Worm (Caenorhabditis elegans): ENCODE data around the gene flap-1.
A peak's percentile ranks its signal among the peaks of the same experiment; 100 is the strongest.

Gene flap-1

DNA sequence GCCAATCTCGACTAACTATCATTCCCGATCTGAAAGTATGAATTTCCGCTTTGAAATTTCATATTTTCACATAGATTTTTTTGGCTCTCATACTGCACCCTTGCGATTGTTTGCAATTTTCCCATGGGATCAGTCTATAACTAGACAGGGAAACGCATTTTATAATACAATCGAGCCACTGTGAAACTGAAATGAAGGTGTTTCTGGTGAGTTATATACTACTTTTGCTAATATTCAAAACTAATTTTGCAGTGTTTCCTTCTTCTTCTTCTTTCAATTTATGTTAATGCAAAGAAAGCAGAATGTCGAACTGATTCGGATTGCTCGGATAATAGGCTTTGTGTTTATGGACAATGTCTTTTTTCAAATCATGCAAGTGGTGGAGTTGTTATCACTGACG, 42.7 kb downstream of the flap-1 start:
- TF ChIP-seq mbf-1 (tag; optimal IDR thresholded peaks at IDR 0.05) (no peak), lin-39 (tag; optimal IDR thresholded peaks at IDR 0.05) (no peak), zag-1 (tag; optimal IDR thresholded peaks at IDR 0.05) (no peak), skn-1 (tag; optimal IDR thresholded peaks at IDR 0.05) (no peak), elt-1 (tag; optimal IDR thresholded peaks at IDR 0.05) (no peak), unc-55 (GFP tag; optimal IDR thresholded peaks at IDR 0.05) (no peak), nhr-21 (tag; optimal IDR thresholded peaks at IDR 0.05) (no peak), nhr-77 (tag; optimal IDR thresholded peaks at IDR 0.05) (no peak), aly-2 (tag; optimal IDR thresholded peaks at IDR 0.05) (no peak), dmd-4 (tag; optimal IDR thresholded peaks at IDR 0.05) (no peak), nhr-25 (tag; optimal IDR thresholded peaks at IDR 0.05) (no peak), ztf-11 (tag; optimal IDR thresholded peaks at IDR 0.05) (no peak), ceh-16 (tag; optimal IDR thresholded peaks at IDR 0.05) (no peak), nhr-129 (tag; optimal IDR thresholded peaks at IDR 0.05) (no peak), sem-4 (tag; optimal IDR thresholded peaks at IDR 0.05) (no peak), blmp-1 (tag; optimal IDR thresholded peaks at IDR 0.05; ENCODE audit: insufficient read depth) (no peak)

DNA sequence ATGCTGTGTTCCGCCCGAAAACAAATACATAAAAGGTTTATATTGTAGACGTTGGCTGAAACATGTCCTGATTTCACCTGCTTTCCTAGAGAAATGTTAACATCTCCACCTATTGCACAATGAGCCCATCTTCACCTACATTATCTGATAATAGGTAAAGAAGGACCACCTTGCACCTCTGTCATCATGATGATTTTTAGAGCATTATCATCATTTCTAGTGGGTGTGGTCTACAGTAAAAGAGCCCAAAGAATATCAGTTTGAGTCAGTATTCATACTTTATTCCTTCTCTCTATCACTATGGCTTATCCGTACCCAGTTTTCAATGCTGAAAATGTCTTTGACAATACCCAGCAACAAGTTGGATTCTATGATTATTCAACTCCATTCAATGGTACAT, 44.4 kb downstream of the flap-1 start, which contains the start of gene med-2:
Gene med-2, plus strand, starts transcription at position 301 of the 400 bp plus-strand sequence.
- TF ChIP-seq crh-2 (tag; optimal IDR thresholded peaks at IDR 0.05) (no peak), lin-13 (GFP tag; optimal IDR thresholded peaks at IDR 0.05) (no peak)

DNA sequence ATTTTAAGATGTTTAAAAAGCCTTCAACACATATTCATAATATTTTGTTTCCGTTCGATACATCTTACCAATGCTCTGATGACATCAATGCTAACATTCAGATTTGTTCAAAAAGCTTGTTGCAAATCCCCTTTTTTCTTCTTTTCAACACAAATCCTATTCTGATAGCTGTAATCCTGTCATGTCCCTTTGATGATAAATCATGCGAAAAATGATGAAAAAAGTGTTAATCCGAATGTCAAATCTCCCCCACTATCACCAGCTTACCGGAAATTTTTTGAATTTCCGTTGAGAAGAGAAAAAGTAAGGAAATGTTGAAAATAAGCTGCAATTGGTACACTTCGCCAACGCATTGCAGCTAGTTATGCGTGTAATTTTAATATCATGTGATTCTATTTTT, 46.9 kb downstream of the flap-1 start:
- TF ChIP-seq nhr-25 (tag; optimal IDR thresholded peaks at IDR 0.05) (no peak), unc-55 (GFP tag; optimal IDR thresholded peaks at IDR 0.05) (no peak), nhr-129 (tag; optimal IDR thresholded peaks at IDR 0.05) (no peak), nhr-21 (tag; optimal IDR thresholded peaks at IDR 0.05) (no peak)

DNA sequence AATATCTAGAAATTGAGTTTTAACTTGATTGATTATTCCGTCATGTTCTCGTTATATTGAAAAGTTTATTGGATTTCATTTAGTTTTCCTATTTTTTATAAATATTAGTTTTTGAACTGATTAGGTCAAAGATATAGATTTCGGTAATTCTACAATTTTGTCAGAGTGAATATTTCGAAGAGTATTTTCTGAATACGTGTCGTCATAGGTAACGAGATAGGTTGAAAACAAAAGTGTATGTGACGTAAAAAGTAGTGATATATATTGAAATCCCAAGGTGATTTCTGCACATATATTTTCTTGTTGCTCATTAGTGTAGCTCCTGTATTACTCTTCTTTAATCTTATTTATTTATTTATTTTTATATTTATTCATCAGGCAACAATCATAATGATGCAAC, 47.8 kb downstream of the flap-1 start, which contains the start of gene K04C2.7:
Gene K04C2.7, plus strand, starts transcription at position 301 of the 400 bp plus-strand sequence.
- peak in 1 of 2 experiments; percentile 4 for TF ChIP-seq lsy-2 (tag; optimal IDR thresholded peaks at IDR 0.05)
- no peak for TF ChIP-seq lin-11 (tag; optimal IDR thresholded peaks at IDR 0.05)
- TF ChIP-seq nhr-21 (tag; optimal IDR thresholded peaks at IDR 0.05) = peak; percentile 5
